Fruit fly (Drosophila melanogaster) whole organism, adult: ENCODE data around the gene pigs.

ENCODE experiments used
- CG11617 ChIP-seq: fragments of 200-800 bp; sonication (Bioruptor generic); optimal IDR thresholded peaks from 2 replicates; lab custom pipeline; 2017; ENCODE audit warnings: mild to moderate bottlenecking, missing biosample characterization, missing genetic modification reagents, missing genetic modification characterization
- CG1620 ChIP-seq: fragments of 200-800 bp; sonication (Bioruptor generic); optimal IDR thresholded peaks from 2 replicates; lab custom pipeline; 2016; ENCODE audit warnings: missing biosample characterization, missing genetic modification characterization
- Mnt ChIP-seq: fragments of 200-800 bp; sonication (Bioruptor generic); optimal IDR thresholded peaks from 2 replicates; lab custom pipeline; 2016; ENCODE audit warnings: missing biosample characterization, mild to moderate bottlenecking, missing genetic modification characterization
- cnc ChIP-seq, 2 experiments: fragments of >200 bp; optimal IDR thresholded peaks; 2 replicates each; lab custom pipeline; 2017
- kay ChIP-seq: fragments of 200-800 bp; sonication (Bioruptor generic); peaks from one replicate; lab custom pipeline; 2016; ENCODE audit warnings: missing biosample characterization, missing genetic modification characterization, borderline replicate concordance
- ovo ChIP-seq: fragments of 200-800 bp; sonication (Bioruptor generic); optimal IDR thresholded peaks from 2 replicates; lab custom pipeline; 2016; ENCODE audit warnings: missing biosample characterization, missing genetic modification characterization
- tj ChIP-seq: fragments of 200-800 bp; sonication (Bioruptor generic); optimal IDR thresholded peaks from 3 replicates; lab custom pipeline; 2017; ENCODE audit warnings: missing biosample characterization, mild to moderate bottlenecking, missing genetic modification characterization, moderate library complexity

DNA sequence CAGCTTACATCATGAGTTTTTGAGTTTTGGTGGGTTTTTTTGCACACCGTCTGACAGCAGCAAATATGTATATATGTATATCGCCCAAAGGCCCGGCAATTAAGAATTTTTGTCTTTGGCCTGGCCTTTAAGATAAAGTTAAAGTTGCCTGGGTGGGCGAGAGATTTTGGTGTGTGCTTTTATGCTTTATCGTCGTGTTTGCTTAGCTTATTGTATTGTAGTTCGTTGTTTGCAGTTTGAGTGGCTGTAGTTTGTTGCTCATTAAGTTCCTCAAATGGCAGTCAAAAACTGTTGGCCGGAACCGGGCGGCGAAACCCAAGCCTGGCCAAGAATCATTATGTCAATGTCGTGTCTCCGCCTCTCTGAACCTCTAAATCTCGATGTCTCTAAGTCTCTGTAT is 12.0 kb downstream of the pigs start:
- TF ChIP-seq kay (GFP tag; lab: Kevin White, UChicago), result no peak
- no peak for TF ChIP-seq ovo
- TF ChIP-seq tj, result no peak
- TF ChIP-seq CG1620 (GFP tag; lab: Kevin White, UChicago), result no peak
- no peak for TF ChIP-seq Mnt
- TF ChIP-seq cnc (optimal IDR thresholded peaks at IDR 0.05; lab: Kevin White, UChicago), result no peak
- TF ChIP-seq CG11617 (GFP tag; lab: Kevin White, UChicago), result no peak
